Fruit fly (Drosophila melanogaster): ENCODE results near the gene fend.
"Not testable (repeated sequence)": the region's sequence is repeated elsewhere in the genome, so short reads cannot be mapped to it uniquely, and the experiment has no call there.

Gene fend

DNA sequence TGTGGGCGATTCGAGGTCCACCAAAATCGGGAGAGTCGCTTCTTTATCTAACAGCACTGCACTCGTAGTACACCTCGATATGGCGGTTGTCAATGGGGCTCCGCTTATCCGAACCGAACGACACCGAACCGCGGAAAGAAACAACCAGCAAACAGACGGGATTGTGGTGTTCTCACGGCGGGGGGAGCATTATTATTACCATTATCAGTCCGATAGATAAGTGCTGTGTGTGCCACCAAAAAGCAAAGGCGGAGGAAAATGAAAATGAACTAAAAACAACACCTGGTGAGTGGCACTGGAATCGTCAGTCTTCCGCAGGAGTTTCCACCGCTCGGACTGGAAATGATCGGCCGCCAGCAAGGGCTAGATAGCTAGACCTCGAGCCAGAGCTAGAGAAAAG lies 26.5 kb downstream of the fend start, which contains the start of gene AP-1gamma:
AP-1gamma (plus strand) TSS at position 305 of the 400 bp plus-strand sequence.
- TF ChIP-seq pan (optimal IDR thresholded peaks at IDR 0.05) (no peak), CG8478 (optimal IDR thresholded peaks at IDR 0.05) (no peak), EcR (GFP tag; optimal IDR thresholded peaks at IDR 0.05) (no peak), psq (optimal IDR thresholded peaks at IDR 0.05) (no peak), usp (GFP tag; optimal IDR thresholded peaks at IDR 0.05) (no peak), Dll (optimal IDR thresholded peaks at IDR 0.05) (no peak)

DNA sequence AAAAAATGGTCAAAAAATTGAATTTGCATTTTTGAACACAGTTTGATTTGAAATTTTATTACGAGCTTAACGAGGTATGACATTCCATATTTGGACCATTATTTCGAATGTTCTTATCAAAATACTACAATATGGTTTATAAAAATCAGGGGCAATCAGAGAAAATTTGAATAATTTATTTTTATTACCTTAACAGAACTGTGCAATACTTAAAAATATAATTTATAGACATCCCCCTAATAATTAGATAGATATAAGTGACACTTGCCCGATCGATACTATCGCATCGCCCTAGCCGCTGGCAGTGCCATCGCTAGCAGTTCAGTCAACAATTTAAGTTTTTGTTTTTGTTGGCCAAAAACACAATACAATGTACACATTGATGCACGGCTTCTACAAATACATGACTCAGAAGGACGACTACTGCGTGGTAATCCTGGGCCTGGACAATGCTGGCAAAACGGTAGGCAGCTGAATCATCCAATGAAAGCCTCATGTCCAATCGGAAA lies 28.1 kb downstream of the fend start, which contains the start of gene Arfrp1:
Arfrp1 (plus strand) TSS at position 295 of the 509 bp plus-strand sequence.
- TF ChIP-seq EcR (GFP tag; optimal IDR thresholded peaks at IDR 0.05) (no peak), pan (optimal IDR thresholded peaks at IDR 0.05) (no peak), Dll (optimal IDR thresholded peaks at IDR 0.05) (no peak), usp (GFP tag; optimal IDR thresholded peaks at IDR 0.05) (no peak), psq (optimal IDR thresholded peaks at IDR 0.05) (no peak), CG8478 (optimal IDR thresholded peaks at IDR 0.05) (no peak)

DNA sequence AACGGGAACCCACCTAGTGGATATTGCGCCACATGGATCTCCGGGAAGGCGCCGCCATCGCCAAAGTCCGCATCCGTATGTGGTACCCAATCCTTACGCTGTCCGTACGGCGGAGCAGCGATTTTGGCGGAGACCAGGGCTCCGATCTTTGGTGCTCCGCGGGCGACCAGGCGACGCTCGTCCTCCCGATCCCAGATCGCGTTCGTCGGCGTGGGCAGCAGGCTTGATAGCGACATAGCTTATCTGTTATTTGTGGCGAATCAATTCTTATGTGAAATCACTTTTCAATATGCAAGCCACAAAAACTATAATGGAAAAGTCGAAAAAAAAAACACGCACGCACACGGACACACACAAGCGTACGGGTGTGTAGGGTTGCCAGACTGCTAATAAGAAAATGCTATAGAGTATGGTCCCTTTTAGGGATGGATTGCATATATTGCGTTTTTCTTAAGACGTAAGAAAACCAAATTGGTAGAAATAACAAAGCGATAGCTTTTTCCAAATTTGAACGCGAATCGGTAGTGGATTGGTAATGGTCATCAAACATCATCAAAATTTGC lies 28.6 kb downstream of the fend start, which contains the start of gene Bx42:
Bx42 (minus strand) TSS at position 393 of the 563 bp plus-strand sequence.
- TF ChIP-seq usp (GFP tag; optimal IDR thresholded peaks at IDR 0.05) (no peak), Dll (optimal IDR thresholded peaks at IDR 0.05) (no peak)

DNA sequence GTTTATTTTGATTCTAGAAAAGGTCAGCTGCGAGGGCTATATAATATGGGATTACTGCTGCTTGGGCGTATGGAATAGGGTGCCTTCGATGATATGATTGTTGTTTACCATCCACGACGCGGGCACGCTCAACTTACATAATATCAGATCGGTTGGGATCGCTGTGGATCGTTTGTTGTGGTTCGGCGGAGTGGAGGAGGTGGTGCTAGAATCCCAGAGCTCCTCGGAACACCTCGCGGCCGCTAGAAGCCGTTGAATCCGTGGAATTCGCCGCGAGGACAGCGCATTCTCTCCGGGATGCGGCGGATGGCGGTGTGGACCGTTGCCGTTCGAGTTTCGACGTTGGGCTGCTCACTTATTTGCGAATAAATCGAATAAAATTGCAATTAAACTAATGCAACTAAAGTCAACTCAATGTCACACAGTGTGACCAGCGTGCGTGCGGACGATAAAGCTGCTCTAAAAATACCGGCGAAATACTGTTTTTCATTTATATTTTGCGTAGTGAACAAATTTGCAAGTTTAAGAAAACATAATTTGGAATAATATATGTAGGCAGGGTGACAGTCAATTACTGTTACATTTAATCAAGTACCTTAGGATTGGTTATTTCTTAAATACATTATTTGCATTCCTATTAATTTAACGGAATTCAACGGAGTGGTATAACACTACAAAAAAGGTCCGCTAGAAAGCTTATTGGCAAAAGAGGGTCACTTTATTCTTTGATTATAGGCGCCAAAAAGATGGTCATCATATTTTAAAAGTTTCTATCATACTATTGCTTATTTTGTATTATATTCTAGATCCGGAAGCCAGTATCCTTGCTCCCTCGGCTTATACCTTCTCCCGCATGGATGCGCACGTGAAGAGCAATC lies 31.4 kb downstream of the fend start, which contains the start of gene CG7766:
CG7766 (minus strand) TSS at position 432 of the 878 bp plus-strand sequence.
- no peak for TF ChIP-seq usp (GFP tag; optimal IDR thresholded peaks at IDR 0.05)
- TF ChIP-seq CG8478 (optimal IDR thresholded peaks at IDR 0.05): no peak
- no peak for TF ChIP-seq EcR (GFP tag; optimal IDR thresholded peaks at IDR 0.05)
- no peak for TF ChIP-seq psq (optimal IDR thresholded peaks at IDR 0.05)
- TF ChIP-seq Dll (optimal IDR thresholded peaks at IDR 0.05): no peak
- no peak for TF ChIP-seq pan (optimal IDR thresholded peaks at IDR 0.05)

DNA sequence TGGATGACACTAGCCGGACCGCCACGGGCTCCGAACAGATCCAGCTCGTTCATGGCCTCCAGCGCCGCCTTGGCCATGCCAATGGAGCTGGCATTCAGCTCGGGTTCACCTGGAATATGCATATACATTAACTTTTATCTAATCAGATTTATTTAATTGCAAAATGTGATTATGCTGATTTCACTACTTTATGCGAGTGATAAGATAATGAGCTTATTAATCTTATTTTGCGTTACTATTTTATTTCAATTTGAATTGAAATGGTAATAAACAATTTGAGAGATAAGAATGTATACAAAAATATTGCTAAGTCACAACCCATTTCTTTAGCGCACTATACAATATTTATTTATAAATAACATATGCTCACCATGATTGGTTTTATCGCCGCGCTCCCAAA lies 32.8 kb downstream of the fend start:
- TF ChIP-seq CG8478 (optimal IDR thresholded peaks at IDR 0.05) (no peak), usp (GFP tag; optimal IDR thresholded peaks at IDR 0.05) (no peak), psq (optimal IDR thresholded peaks at IDR 0.05) (no peak), EcR (GFP tag; optimal IDR thresholded peaks at IDR 0.05) (no peak), Dll (optimal IDR thresholded peaks at IDR 0.05) (no peak), pan (optimal IDR thresholded peaks at IDR 0.05) (no peak)

DNA sequence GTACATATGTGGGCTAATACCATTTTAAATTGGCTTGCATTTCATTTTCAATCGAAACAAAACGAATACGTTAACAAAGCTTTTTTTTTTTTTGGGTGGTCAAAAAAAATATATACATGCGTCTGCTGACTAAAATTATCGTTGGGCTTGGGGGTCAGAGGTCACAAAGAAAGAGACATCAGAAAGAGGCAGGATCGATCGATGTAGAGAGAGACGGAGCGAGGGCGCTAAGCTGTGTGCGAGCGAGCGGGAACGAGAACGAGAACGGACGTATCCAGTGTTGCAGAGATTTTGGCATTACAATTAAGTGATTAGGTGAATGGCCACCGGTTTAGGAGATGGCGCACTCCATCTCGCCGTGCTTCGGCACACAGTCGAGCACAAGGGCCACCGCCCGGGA lies 41.0 kb downstream of the fend start:
- no peak for TF ChIP-seq EcR (GFP tag; optimal IDR thresholded peaks at IDR 0.05)

DNA sequence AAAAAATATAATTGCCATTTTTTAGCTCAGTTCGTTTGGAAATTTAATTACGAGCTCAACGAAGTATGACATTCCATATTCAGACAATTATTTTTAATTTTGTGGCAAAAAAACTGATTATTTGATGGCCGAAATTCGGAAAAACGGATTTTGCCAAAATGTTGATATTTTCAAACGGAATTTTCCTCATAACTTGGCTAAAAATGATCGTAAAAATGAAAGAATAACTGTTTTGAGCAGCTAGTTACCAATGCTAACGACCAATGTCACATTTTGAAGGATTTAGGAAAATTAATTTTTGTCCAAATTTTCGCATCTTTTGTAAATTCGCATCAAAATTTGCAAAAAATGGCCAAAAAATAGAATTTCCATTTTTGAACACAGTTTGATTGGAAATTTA lies 41.8 kb downstream of the fend start:
- TF ChIP-seq psq (optimal IDR thresholded peaks at IDR 0.05) (no peak), EcR (GFP tag; optimal IDR thresholded peaks at IDR 0.05) (no peak), Dll (optimal IDR thresholded peaks at IDR 0.05) (no peak), pan (optimal IDR thresholded peaks at IDR 0.05) (no peak), CG8478 (optimal IDR thresholded peaks at IDR 0.05) (no peak), usp (GFP tag; optimal IDR thresholded peaks at IDR 0.05) (no peak)

DNA sequence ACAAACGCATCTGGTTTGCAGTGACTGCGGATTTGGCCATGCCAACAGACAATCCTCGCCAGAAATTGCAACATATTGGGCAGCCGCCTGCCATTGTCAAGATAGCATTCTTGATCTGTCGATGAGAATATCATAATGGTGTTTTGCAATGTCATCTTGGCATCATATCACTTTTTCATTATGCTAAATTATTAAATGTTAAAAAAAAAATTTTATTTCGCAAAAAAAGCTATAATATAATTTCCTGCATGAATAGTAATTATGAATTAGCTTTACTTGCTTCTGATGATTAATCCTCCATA lies 44.9 kb downstream of the fend start:
- no peak for TF ChIP-seq usp (GFP tag; optimal IDR thresholded peaks at IDR 0.05)
- no peak for TF ChIP-seq CG8478 (optimal IDR thresholded peaks at IDR 0.05)
- no peak for TF ChIP-seq Dll (optimal IDR thresholded peaks at IDR 0.05)
- no peak for TF ChIP-seq EcR (GFP tag; optimal IDR thresholded peaks at IDR 0.05)
- no peak for TF ChIP-seq psq (optimal IDR thresholded peaks at IDR 0.05)
- TF ChIP-seq pan (optimal IDR thresholded peaks at IDR 0.05): no peak

DNA sequence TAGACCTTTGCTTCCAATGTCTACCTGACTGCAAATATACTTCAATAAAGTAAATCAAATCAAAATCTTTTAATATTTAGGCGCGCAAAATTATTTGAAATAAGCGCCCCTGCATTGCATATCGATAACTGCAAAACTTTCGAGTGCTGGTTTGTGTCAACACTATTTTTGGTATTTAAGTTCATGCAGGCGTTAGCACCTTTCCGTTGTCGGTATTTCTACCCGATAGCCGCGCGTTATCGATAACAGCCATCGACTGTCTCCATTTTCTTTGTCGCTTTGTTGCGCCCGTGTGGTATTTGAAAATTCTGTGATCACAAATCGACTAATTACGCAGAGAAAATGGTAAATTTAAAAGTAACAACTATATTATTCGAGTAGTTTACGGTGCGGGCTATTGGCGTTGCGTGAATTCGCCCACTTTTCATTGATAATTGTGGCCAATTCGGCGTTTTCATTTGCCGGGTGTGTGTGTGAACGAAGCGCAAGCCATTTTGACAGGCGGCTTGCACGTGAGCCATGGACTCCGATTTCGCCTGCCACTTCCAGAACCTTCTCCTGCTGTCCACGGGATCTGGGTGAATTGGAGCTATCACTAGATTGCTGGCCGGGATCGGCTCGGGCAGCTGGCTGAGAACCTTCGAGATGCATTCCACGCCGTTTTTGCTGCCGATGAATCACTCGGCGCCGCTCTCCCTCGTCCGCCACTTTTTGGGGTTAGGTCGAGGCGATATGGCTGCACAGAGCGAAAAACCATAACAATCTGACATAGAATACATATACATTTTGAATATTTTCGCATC lies 45.4 kb downstream of the fend start, which contains the start of gene CCT2:
CCT2 (plus strand) TSS at position 260 of the 803 bp plus-strand sequence.
- TF ChIP-seq pan (optimal IDR thresholded peaks at IDR 0.05): no peak
- TF ChIP-seq Dll (optimal IDR thresholded peaks at IDR 0.05): no peak
- TF ChIP-seq CG8478 (optimal IDR thresholded peaks at IDR 0.05): no peak
- TF ChIP-seq psq (optimal IDR thresholded peaks at IDR 0.05): no peak
- no peak for TF ChIP-seq usp (GFP tag; optimal IDR thresholded peaks at IDR 0.05)
- TF ChIP-seq EcR (GFP tag; optimal IDR thresholded peaks at IDR 0.05): no peak

DNA sequence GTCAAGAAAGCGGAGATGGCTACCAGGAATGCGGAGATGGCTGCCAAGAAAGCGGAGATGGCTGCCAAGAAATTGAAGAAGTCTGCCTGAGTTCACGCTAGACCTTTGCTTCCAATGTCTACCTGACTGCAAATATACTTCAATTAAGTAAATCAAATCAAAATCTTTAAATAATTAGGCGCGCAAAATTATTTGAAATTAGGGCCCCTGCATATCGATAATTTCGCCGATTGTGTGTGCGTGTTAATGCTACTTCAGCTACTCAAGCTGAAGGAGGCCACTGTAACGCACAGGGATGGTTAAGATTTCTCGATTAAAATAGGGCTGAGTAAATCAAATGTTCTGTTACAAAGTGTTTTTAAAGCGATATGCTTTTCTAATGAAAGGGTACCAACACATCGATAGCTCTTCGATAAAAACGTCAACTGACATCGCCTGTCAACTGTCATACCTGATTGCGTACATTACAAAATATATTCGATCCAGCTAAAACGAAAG lies 46.9 kb downstream of the fend start, which contains the start of gene CG6999:
CG6999 (plus strand) TSS at position 448 of the 498 bp plus-strand sequence.
- not testable (repeated sequence) for TF ChIP-seq Dll (optimal IDR thresholded peaks at IDR 0.05); usp (GFP tag; optimal IDR thresholded peaks at IDR 0.05); psq (optimal IDR thresholded peaks at IDR 0.05)

DNA sequence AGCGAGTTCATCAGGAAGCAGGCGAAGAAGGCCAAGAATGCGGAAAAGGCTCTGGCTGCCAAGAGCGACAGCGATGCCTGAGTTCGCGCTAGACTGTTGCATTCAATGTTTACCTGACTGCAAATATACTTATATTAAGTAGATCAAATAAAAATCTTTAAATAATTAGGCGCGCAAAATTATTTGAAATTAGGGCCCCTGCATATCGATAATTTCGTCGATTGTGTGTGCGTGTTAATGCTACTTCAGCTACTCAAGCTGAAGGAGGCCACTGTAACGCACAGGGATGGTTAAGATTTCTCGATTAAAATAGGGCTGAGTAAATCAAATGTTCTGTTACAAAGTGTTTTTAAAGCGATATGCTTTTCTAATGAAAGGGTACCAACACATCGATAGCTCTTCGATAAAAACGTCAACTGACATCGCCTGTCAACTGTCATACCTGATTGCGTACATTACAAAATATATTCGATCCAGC lies 48.2 kb downstream of the fend start, which contains the start of gene CG32706:
CG32706 (plus strand) TSS at position 428 of the 478 bp plus-strand sequence.
- TF ChIP-seq Dll, CG8478, pan (optimal IDR thresholded peaks at IDR 0.05): not testable (repeated sequence)

All from whole organism.